Worm (Caenorhabditis elegans): ENCODE data around the gene epg-5.

epg-5 gene

DNA sequence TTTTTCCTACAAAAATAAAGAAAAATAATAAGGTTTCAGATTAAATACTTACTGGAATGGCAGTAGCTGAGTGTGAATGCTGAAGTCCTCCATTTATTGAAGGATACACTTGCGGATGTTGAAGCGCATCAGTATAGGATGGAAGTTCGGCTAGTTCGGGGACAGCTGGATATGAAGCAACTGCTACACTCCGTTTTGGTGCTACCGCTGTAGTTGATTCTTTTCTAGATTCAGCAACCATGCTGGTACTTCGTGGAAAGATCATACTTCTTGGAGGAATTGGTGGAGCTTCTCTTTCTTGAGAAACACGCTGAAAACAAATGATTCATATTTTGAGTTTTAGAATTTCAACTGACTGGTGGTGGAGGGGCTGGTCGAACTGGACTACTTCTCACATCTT lies 539 bp downstream of the epg-5 start:
- TF ChIP-seq hmg-4 (GFP tag; optimal IDR thresholded peaks at IDR 0.05) = no peak
- TF ChIP-seq aly-1 (tag; optimal IDR thresholded peaks at IDR 0.05) = no peak
- no peak for TF ChIP-seq tbx-37 (GFP tag; conservative IDR thresholded peaks at IDR 0.05)
- TF ChIP-seq tbx-11 (GFP tag; IDR thresholded peaks at IDR 0.05) = no peak
- TF ChIP-seq hnd-1 (tag; optimal IDR thresholded peaks at IDR 0.05) = no peak
- TF ChIP-seq B0310.2 (tag; optimal IDR thresholded peaks at IDR 0.05) = no peak
- no peak for TF ChIP-seq tra-4 (tag; optimal IDR thresholded peaks at IDR 0.05)
- no peak for TF ChIP-seq scrt-1 (GFP tag; IDR thresholded peaks at IDR 0.05)
- TF ChIP-seq pes-1 (GFP tag; IDR thresholded peaks at IDR 0.05) = no peak
- TF ChIP-seq sea-1 (GFP tag; conservative IDR thresholded peaks at IDR 0.05) = no peak
- no peak for TF ChIP-seq ceh-36 (tag; optimal IDR thresholded peaks at IDR 0.05)
- TF ChIP-seq hmbx-1 (tag; optimal IDR thresholded peaks at IDR 0.05) = no peak
- no peak for TF ChIP-seq flt-1 (GFP tag; IDR thresholded peaks at IDR 0.05)
- no peak for TF ChIP-seq ceh-13 (GFP tag; optimal IDR thresholded peaks at IDR 0.05)
- TF ChIP-seq F13C5.2 (tag; optimal IDR thresholded peaks at IDR 0.05) = no peak
- TF ChIP-seq ama-1 (optimal IDR thresholded peaks at IDR 0.05) = no peak

DNA sequence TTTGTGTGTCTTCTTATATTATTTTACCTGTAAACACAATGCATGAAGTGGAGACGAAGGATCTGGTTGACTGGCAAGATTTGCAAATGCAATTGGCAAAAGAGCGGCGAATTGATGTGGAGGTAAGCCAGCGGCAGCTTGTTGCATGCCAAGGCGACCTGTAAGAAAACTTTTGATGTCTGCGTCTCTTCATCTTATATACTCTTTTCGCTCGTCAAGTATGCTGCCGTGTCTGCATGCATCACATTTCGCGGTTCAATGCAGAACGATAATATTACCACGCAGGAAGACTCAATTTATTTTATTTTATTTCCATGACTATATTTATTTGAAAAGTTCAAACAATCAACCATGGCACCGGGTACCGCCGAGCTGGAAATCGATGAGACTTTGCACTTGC lies 8.2 kb downstream of the epg-5 start, which contains the start of gene vps-33.2:
TSS of gene vps-33.2 (plus strand) at position 244 of the 400 bp plus-strand sequence.
- TF ChIP-seq hmg-4 (GFP tag; optimal IDR thresholded peaks at IDR 0.05) = no peak
- no peak for TF ChIP-seq sea-1 (GFP tag; conservative IDR thresholded peaks at IDR 0.05)
- TF ChIP-seq F13C5.2 (tag; optimal IDR thresholded peaks at IDR 0.05) = no peak
- TF ChIP-seq ceh-13 (GFP tag; optimal IDR thresholded peaks at IDR 0.05) = no peak
- no peak for TF ChIP-seq ceh-36 (tag; optimal IDR thresholded peaks at IDR 0.05)
- no peak for TF ChIP-seq ama-1 (optimal IDR thresholded peaks at IDR 0.05)
- no peak for TF ChIP-seq flt-1 (GFP tag; IDR thresholded peaks at IDR 0.05)
- TF ChIP-seq pes-1 (GFP tag; IDR thresholded peaks at IDR 0.05) = no peak
- no peak for TF ChIP-seq hmbx-1 (tag; optimal IDR thresholded peaks at IDR 0.05)
- TF ChIP-seq tbx-37 (GFP tag; conservative IDR thresholded peaks at IDR 0.05) = no peak
- TF ChIP-seq B0310.2 (tag; optimal IDR thresholded peaks at IDR 0.05) = no peak

DNA sequence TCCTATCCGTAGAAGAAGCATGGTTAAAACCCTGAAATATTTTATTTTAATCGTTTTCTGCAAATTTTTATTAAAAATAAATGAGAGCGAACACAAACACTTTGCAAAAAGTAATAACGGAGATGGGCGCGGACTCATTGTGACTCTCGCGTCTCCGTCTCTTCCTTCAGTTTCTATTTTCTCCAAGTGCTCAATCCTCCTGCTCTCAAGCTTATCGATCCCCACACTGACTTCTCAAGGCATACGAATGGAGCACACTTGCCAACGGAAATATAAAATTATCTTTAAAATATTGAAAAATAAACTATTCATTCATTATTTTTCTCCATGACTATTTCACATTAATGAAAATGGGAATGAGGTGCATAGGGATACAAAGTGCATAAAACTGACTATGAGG lies 11.1 kb downstream of the epg-5 start, which contains the start of gene dnj-8:
TSS of gene dnj-8 (minus strand) at position 31 of the 400 bp plus-strand sequence.
- no peak for TF ChIP-seq B0310.2 (tag; optimal IDR thresholded peaks at IDR 0.05)
- no peak for TF ChIP-seq sea-1 (GFP tag; conservative IDR thresholded peaks at IDR 0.05)
- TF ChIP-seq tbx-11 (GFP tag; IDR thresholded peaks at IDR 0.05) = no peak
- no peak for TF ChIP-seq aly-1 (tag; optimal IDR thresholded peaks at IDR 0.05)
- no peak for TF ChIP-seq scrt-1 (GFP tag; IDR thresholded peaks at IDR 0.05)
- TF ChIP-seq hmg-4 (GFP tag; optimal IDR thresholded peaks at IDR 0.05) = no peak
- no peak for TF ChIP-seq tra-4 (tag; optimal IDR thresholded peaks at IDR 0.05)
- TF ChIP-seq pes-1 (GFP tag; IDR thresholded peaks at IDR 0.05) = no peak
- TF ChIP-seq ceh-13 (GFP tag; optimal IDR thresholded peaks at IDR 0.05) = no peak
- no peak for TF ChIP-seq hnd-1 (tag; optimal IDR thresholded peaks at IDR 0.05)
- no peak for TF ChIP-seq tbx-37 (GFP tag; conservative IDR thresholded peaks at IDR 0.05)
- no peak for TF ChIP-seq F13C5.2 (tag; optimal IDR thresholded peaks at IDR 0.05)
- TF ChIP-seq ama-1 (optimal IDR thresholded peaks at IDR 0.05) = no peak
- TF ChIP-seq ets-7 (tag; optimal IDR thresholded peaks at IDR 0.05) = no peak
- no peak for TF ChIP-seq hmbx-1 (tag; optimal IDR thresholded peaks at IDR 0.05)
- no peak for TF ChIP-seq flt-1 (GFP tag; IDR thresholded peaks at IDR 0.05)
- no peak for TF ChIP-seq ceh-36 (tag; optimal IDR thresholded peaks at IDR 0.05)

DNA sequence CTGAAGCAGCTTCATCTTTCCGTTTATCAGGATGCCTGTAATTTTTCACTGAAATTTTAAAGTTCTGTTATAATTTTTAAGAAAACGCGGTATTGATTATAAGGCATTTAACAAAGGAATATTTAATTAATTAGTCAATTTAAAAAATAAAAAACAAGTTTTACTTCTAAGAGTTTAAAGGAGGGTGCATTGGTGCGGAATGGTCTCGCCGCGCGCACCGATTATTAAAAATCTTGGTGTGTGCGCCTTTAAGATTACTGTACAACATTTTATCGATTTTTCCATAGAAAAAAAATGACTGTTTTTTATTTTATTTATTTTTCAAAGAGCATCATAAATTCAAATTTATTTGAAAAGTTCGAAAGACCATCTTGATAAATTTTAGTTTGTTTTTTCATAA lies 11.7 kb downstream of the epg-5 start:
- TF ChIP-seq flt-1 (GFP tag; IDR thresholded peaks at IDR 0.05) = no peak
- TF ChIP-seq B0310.2 (tag; optimal IDR thresholded peaks at IDR 0.05) = no peak
- TF ChIP-seq aly-1 (tag; optimal IDR thresholded peaks at IDR 0.05) = no peak

DNA sequence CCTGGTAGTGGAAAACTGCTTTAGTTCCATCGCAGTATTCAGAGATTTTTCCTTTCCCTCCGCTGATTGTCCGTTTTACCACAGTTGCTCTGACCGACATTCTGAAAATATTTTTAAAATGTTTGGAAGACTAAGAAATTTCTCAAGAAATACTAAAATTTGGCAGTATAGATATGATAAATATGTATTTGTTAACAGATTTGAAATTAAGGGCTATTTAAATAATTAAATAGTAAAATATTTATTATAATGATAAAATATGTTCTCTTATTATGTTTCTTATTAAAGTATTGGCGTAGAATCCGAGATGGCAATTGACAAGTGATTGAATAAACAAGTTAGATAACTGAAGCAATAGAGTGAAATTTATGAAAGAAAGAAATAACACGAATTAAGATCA lies 15.0 kb downstream of the epg-5 start, which contains the start of gene aipr-1:
TSS of gene aipr-1 (minus strand) at position 101 of the 400 bp plus-strand sequence.
- no peak for TF ChIP-seq ets-7 (tag; optimal IDR thresholded peaks at IDR 0.05)
- TF ChIP-seq hmg-4 (GFP tag; optimal IDR thresholded peaks at IDR 0.05) = no peak
- TF ChIP-seq tbx-11 (GFP tag; IDR thresholded peaks at IDR 0.05) = no peak
- TF ChIP-seq hmbx-1 (tag; optimal IDR thresholded peaks at IDR 0.05) = no peak
- no peak for TF ChIP-seq aly-1 (tag; optimal IDR thresholded peaks at IDR 0.05)
- no peak for TF ChIP-seq pes-1 (GFP tag; IDR thresholded peaks at IDR 0.05)
- no peak for TF ChIP-seq tra-4 (tag; optimal IDR thresholded peaks at IDR 0.05)
- TF ChIP-seq sea-1 (GFP tag; conservative IDR thresholded peaks at IDR 0.05) = no peak

DNA sequence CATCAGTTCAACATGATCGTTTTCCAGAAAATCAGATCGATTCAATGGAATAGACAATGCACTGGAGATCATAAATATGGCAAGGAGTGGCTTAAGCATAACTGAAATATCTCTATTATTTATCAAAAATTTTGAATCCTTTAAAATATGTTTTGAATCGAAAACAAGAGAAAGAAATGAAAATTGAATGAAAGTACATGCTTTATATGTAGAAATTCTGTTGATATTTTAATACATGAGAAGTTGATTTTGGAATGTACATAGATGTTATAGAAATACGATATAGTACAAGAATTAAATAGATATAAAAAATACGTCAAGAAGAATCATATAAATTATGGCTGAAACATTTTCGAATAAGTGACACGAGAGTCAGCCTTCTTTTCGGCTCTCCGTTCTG lies 16.9 kb downstream of the epg-5 start, which contains the start of gene C56C10.9:
TSS of gene C56C10.9 (minus strand) at position 101 of the 400 bp plus-strand sequence.
- TF ChIP-seq hmbx-1 (tag; optimal IDR thresholded peaks at IDR 0.05) = no peak
- no peak for TF ChIP-seq pes-1 (GFP tag; IDR thresholded peaks at IDR 0.05)
- TF ChIP-seq ets-7 (tag; optimal IDR thresholded peaks at IDR 0.05) = no peak
- TF ChIP-seq hmg-4 (GFP tag; optimal IDR thresholded peaks at IDR 0.05) = no peak
- TF ChIP-seq tbx-11 (GFP tag; IDR thresholded peaks at IDR 0.05) = no peak
- no peak for TF ChIP-seq flt-1 (GFP tag; IDR thresholded peaks at IDR 0.05)
- TF ChIP-seq F13C5.2 (tag; optimal IDR thresholded peaks at IDR 0.05) = no peak
- no peak for TF ChIP-seq ceh-36 (tag; optimal IDR thresholded peaks at IDR 0.05)
- no peak for TF ChIP-seq tbx-37 (GFP tag; conservative IDR thresholded peaks at IDR 0.05)
- no peak for TF ChIP-seq B0310.2 (tag; optimal IDR thresholded peaks at IDR 0.05)
- no peak for TF ChIP-seq ceh-13 (GFP tag; optimal IDR thresholded peaks at IDR 0.05)
- no peak for TF ChIP-seq sea-1 (GFP tag; conservative IDR thresholded peaks at IDR 0.05)

DNA sequence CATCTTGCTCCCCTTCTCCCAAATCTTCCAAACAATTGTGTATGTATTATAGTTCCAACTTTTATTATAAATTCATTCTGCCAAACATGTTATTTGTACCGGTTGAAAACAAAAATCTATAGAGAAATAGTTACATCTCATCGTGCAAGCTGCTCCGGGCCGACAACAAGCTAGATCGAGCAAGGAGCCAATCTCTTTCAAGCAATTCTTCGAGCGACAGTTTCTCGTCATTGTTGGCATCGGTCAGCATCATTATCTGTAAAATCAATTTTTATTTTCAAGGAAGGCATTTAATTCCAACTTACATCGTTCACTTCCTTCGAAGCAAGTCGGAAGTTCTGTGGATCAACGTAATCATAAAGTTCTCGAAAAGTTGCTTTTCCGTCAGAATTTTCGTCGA lies 18.2 kb downstream of the epg-5 start:
- TF ChIP-seq hmg-4 (GFP tag; optimal IDR thresholded peaks at IDR 0.05) (no peak), scrt-1 (GFP tag; IDR thresholded peaks at IDR 0.05) (no peak), F13C5.2 (tag; optimal IDR thresholded peaks at IDR 0.05) (no peak), tbx-37 (GFP tag; conservative IDR thresholded peaks at IDR 0.05) (no peak), pes-1 (GFP tag; IDR thresholded peaks at IDR 0.05) (no peak), flt-1 (GFP tag; IDR thresholded peaks at IDR 0.05) (no peak), sea-1 (GFP tag; conservative IDR thresholded peaks at IDR 0.05) (no peak), ceh-36 (tag; optimal IDR thresholded peaks at IDR 0.05) (no peak)

DNA sequence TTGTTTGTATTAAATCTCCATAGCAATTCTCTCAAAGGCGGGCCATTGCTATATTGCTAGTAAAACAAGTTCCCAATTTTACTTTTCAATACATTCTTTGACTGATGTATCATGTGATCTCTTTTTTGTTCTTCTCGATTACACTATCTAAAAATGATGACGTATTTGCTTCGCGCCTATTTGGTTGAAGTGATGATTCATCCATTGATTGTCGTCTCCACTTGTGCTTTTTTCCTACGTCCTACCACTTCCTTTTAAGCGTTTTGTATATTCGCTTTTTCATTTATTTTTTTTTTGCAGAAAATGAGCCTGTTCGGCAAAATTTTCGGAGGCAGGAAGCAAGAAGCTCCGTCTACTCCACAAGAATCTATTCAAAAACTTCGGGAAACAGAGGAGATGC lies 19.8 kb downstream of the epg-5 start, which contains the start of gene vps-32.1:
TSS of gene vps-32.1 (plus strand) at position 301 of the 400 bp plus-strand sequence.
- TF ChIP-seq hnd-1 (tag; optimal IDR thresholded peaks at IDR 0.05) = no peak
- TF ChIP-seq tra-4 (tag; optimal IDR thresholded peaks at IDR 0.05) = no peak
- TF ChIP-seq hmbx-1 (tag; optimal IDR thresholded peaks at IDR 0.05) = no peak
- TF ChIP-seq ama-1 (optimal IDR thresholded peaks at IDR 0.05) = no peak
- TF ChIP-seq ceh-36 (tag; optimal IDR thresholded peaks at IDR 0.05) = no peak
- no peak for TF ChIP-seq B0310.2 (tag; optimal IDR thresholded peaks at IDR 0.05)
- no peak for TF ChIP-seq scrt-1 (GFP tag; IDR thresholded peaks at IDR 0.05)
